Fruit fly (Drosophila melanogaster): Measurements from ENCODE around the gene Snx6.

- no peak for TF ChIP-seq CG4318 (GFP tag; optimal IDR thresholded peaks at IDR 0.05)
- peak; percentile 39 for TF ChIP-seq Blimp-1 (GFP tag; optimal IDR thresholded peaks at IDR 0.05)
- TF ChIP-seq Hr39 (GFP tag; optimal IDR thresholded peaks at IDR 0.05), result no peak
These were observed 13.0 kb upstream of the Snx6 start for dm6 chr2L:8233571-8233970.

Measured in whole organism, prepupa.